Worm (Caenorhabditis elegans): ENCODE results near the gene mrpl-36.

- TF ChIP-seq unc-130 (tag; optimal IDR thresholded peaks at IDR 0.05) (no peak), hpl-2 (GFP tag; optimal IDR thresholded peaks at IDR 0.05) (no peak), ceh-63 (GFP tag; optimal IDR thresholded peaks at IDR 0.05) (no peak), swsn-7 (tag; optimal IDR thresholded peaks at IDR 0.05) (no peak), grh-1 (GFP tag; IDR thresholded peaks at IDR 0.05) (no peak), dsc-1 (tag; optimal IDR thresholded peaks at IDR 0.05) (no peak), snpc-4 (tag; optimal IDR thresholded peaks at IDR 0.05) (no peak), fos-1 (tag; optimal IDR thresholded peaks at IDR 0.05) (no peak), fkh-8 (tag; optimal IDR thresholded peaks at IDR 0.05) (no peak), ztf-4 (tag; optimal IDR thresholded peaks at IDR 0.05) (no peak)
Measured at ce11 chrIII:9843715-9844114, 4.2 kb downstream of the mrpl-36 start, which contains the start of gene K11H3.5.
